Fruit fly (Drosophila melanogaster): ENCODE measurements around the gene Snmp1.

DNA sequence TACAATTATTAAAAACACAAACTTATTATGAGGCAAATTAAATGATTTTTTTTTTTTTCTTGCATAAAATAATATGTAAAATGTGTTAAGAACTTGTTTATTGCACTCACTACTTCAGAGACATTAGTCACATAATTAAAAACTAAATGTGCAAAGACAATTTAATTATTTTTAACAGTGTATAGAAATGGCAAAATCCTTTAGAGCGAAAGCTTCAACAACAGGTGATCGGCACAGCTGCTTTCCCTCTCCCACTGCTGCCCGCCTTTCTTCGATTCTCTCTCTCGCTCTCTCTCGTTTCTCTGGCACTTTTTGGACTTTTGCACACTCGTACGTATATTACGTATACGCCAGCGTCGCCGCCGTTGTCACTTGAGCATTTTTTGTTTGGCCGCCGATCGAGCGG is 12.4 kb upstream of the Snmp1 start:
- TF ChIP-seq tj (GFP tag; optimal IDR thresholded peaks at IDR 0.05) (peak; percentile 5), CG33017 (tag; optimal IDR thresholded peaks at IDR 0.05) (peak; percentile 48), toe (GFP tag; optimal IDR thresholded peaks at IDR 0.05) (peak; percentile 3), kay (GFP tag; ENCODE audit: borderline replicate concordance) (peak; percentile 84), Hr96 (GFP tag; optimal IDR thresholded peaks at IDR 0.05) (peak; percentile 38), CG7101 (tag; optimal IDR thresholded peaks at IDR 0.05) (peak; percentile 56), Crg-1 (GFP tag; optimal IDR thresholded peaks at IDR 0.05) (no peak), pad (GFP tag; optimal IDR thresholded peaks at IDR 0.05) (no peak), CG14711 (tag; optimal IDR thresholded peaks at IDR 0.05) (peak; percentile 50), Mnt (GFP tag; optimal IDR thresholded peaks at IDR 0.05) (peak; percentile 4), CG5204 (GFP tag; optimal IDR thresholded peaks at IDR 0.05) (no peak), bab1 (GFP tag; optimal IDR thresholded peaks at IDR 0.05) (no peak), CG11617 (GFP tag; optimal IDR thresholded peaks at IDR 0.05) (peak; percentile 65)
